Fruit fly (Drosophila melanogaster): ENCODE data around the gene jp.

jp gene

DNA sequence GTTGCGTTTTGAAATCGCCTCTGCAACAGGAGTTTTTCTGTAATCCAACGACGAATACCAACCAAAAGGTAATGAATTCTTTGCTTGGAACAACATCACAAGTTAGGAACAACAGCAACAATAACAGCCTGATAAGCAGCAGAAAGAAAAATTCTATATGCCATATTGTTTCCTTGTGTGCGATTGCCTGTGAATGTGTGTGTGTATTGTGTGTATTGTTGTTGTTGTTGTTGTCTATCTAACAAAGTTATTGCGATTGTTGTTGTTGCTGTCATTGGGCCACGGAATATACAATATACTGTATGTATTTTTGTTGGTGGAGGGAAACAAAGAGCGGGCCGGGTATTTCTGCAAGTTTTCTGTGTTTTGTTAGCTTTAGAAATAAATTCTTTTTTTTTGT, 2.6 kb upstream of the jp start:
- TF ChIP-seq CG9948 (tag; optimal IDR thresholded peaks at IDR 0.05) (no peak), CG14655 (GFP tag; optimal IDR thresholded peaks at IDR 0.05) (no peak), fd96Ca (GFP tag; IDR thresholded peaks at IDR 0.05) (no peak), CG8301 (tag; optimal IDR thresholded peaks at IDR 0.05) (no peak), Ets98B (GFP tag; IDR thresholded peaks at IDR 0.05) (no peak), CG10348 (GFP tag; IDR thresholded peaks at IDR 0.05) (no peak), CG32121 (GFP tag; IDR thresholded peaks at IDR 0.05) (no peak), CG12605 (GFP tag; IDR thresholded peaks at IDR 0.05) (no peak), CG8159 (tag; optimal IDR thresholded peaks at IDR 0.05) (no peak), Pif1A (GFP tag; optimal IDR thresholded peaks at IDR 0.05) (no peak), CG15710 (tag; optimal IDR thresholded peaks at IDR 0.05) (no peak), rn (GFP tag; IDR thresholded peaks at IDR 0.05) (no peak), EcR (GFP tag; optimal IDR thresholded peaks at IDR 0.05) (no peak), CG13204 (GFP tag; optimal IDR thresholded peaks at IDR 0.05) (no peak), CG34367 (tag; optimal IDR thresholded peaks at IDR 0.05) (no peak), D1 (tag; optimal IDR thresholded peaks at IDR 0.05) (no peak)

DNA sequence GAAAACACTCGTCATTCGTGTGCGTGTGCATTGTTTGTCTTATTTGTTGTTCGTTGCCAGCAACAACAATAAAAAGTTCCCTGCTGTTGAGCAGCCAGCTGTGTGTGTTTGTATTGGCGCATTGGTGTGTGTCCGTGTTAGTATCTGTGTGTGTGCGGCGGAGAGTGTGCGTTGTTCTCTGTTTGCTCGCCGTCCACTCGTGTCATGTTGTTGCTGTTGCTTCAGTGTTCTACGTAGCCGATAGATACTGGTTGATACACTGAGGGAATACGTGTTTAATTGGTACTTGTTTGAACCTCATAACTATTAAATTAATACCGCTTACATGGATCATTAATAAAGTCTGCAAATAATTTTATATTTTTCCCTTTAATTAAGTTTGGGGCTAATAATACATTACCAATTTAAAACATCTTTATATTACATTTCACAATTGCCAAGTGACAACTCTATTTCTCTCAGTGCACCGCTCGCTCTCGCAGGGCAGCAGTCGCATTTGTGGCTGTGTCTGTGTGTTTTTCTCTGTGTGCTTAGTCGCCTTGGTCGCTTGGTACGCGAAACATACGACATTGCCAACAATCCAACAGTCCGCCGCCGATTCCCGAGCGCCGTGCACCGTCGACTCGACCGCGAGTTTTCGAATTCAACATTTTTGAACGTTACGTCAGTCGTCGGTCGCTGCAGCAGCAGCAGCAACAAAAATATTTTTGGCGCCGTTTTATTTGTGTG, 2.0 kb upstream of the jp start, which contains the start of gene brwl:
TSS of gene brwl (plus strand) at position 531 of the 729 bp plus-strand sequence.
- TF ChIP-seq CG8301 (tag; optimal IDR thresholded peaks at IDR 0.05) (peak; percentile 99), EcR (GFP tag; optimal IDR thresholded peaks at IDR 0.05) (peak; percentile 50), Ets98B (GFP tag; IDR thresholded peaks at IDR 0.05) (peak; percentile 97), Snoo (tag; optimal IDR thresholded peaks at IDR 0.05) (peak; percentile 98), CG15710 (tag; optimal IDR thresholded peaks at IDR 0.05) (peak; percentile 99), Pif1A (GFP tag; optimal IDR thresholded peaks at IDR 0.05) (peak; percentile 98), CG12605 (GFP tag; IDR thresholded peaks at IDR 0.05) (peak; percentile 96), CG17806 (tag; optimal IDR thresholded peaks at IDR 0.05) (peak; percentile 99), Pif1B (GFP tag; optimal IDR thresholded peaks at IDR 0.05) (peak; percentile 97), CG32121 (GFP tag; IDR thresholded peaks at IDR 0.05) (peak; percentile 99), CG8159 (tag; optimal IDR thresholded peaks at IDR 0.05) (peak; percentile 99), CG34367 (tag; optimal IDR thresholded peaks at IDR 0.05) (peak; percentile 98), CG13204 (GFP tag; optimal IDR thresholded peaks at IDR 0.05) (peak; percentile 94), CG10348 (GFP tag; IDR thresholded peaks at IDR 0.05) (peak; percentile 94), rn (GFP tag; IDR thresholded peaks at IDR 0.05) (peak; percentile 97), CG14655 (GFP tag; optimal IDR thresholded peaks at IDR 0.05) (peak; percentile 99), D1 (tag; optimal IDR thresholded peaks at IDR 0.05) (peak; percentile 98), CG9948 (tag; optimal IDR thresholded peaks at IDR 0.05) (peak; percentile 99), gl (tag; optimal IDR thresholded peaks at IDR 0.05) (peak; percentile 94), CG4496 (GFP tag; IDR thresholded peaks at IDR 0.05) (peak; percentile 98), fd96Ca (GFP tag; IDR thresholded peaks at IDR 0.05) (peak; percentile 95)

dm6 chr2L:9567398-9567856, 877 bp upstream of the jp start:
- TF ChIP-seq rn (GFP tag; IDR thresholded peaks at IDR 0.05) (no peak; the same call in 1 of the 2 replicates), CG8301 (tag; optimal IDR thresholded peaks at IDR 0.05) (peak; percentile 57), CG17806 (tag; optimal IDR thresholded peaks at IDR 0.05) (peak; percentile 30), CG32121 (GFP tag; IDR thresholded peaks at IDR 0.05) (peak; percentile 82), CG14655 (GFP tag; optimal IDR thresholded peaks at IDR 0.05) (peak; percentile 71), CG8159 (tag; optimal IDR thresholded peaks at IDR 0.05) (peak; percentile 36), EcR (GFP tag; optimal IDR thresholded peaks at IDR 0.05) (no peak), CG9948 (tag; optimal IDR thresholded peaks at IDR 0.05) (peak; percentile 19), fd96Ca (GFP tag; IDR thresholded peaks at IDR 0.05) (peak; percentile 88), CG4496 (GFP tag; IDR thresholded peaks at IDR 0.05) (peak; percentile 97), Ets98B (GFP tag; IDR thresholded peaks at IDR 0.05) (peak; percentile 92), Pif1B (GFP tag; optimal IDR thresholded peaks at IDR 0.05) (peak; percentile 82), CG13204 (GFP tag; optimal IDR thresholded peaks at IDR 0.05) (peak; percentile 57), CG15710 (tag; optimal IDR thresholded peaks at IDR 0.05) (peak; percentile 35), D1 (tag; optimal IDR thresholded peaks at IDR 0.05) (peak; percentile 36), Pif1A (GFP tag; optimal IDR thresholded peaks at IDR 0.05) (peak; percentile 89), CG10348 (GFP tag; IDR thresholded peaks at IDR 0.05) (no peak), CG34367 (tag; optimal IDR thresholded peaks at IDR 0.05) (peak; percentile 63), gl (tag; optimal IDR thresholded peaks at IDR 0.05) (peak; percentile 58), CG12605 (GFP tag; IDR thresholded peaks at IDR 0.05) (peak; percentile 88), Snoo (tag; optimal IDR thresholded peaks at IDR 0.05) (peak; percentile 90)

- TF ChIP-seq EcR (GFP tag; optimal IDR thresholded peaks at IDR 0.05) (no peak), Ets98B (GFP tag; IDR thresholded peaks at IDR 0.05) (peak; percentile 40; the same call in 1 of the 2 replicates), CG32121 (GFP tag; IDR thresholded peaks at IDR 0.05) (peak; percentile 52), fd96Ca (GFP tag; IDR thresholded peaks at IDR 0.05) (peak; percentile 17; the same call in 1 of the 3 replicates)
Measured at dm6 chr2L:9565387-9565786, 1.2 kb downstream of the jp start, which contains the start of gene CG46468. Gene CG46468 (minus strand): TSS chr2L:9565438.

DNA sequence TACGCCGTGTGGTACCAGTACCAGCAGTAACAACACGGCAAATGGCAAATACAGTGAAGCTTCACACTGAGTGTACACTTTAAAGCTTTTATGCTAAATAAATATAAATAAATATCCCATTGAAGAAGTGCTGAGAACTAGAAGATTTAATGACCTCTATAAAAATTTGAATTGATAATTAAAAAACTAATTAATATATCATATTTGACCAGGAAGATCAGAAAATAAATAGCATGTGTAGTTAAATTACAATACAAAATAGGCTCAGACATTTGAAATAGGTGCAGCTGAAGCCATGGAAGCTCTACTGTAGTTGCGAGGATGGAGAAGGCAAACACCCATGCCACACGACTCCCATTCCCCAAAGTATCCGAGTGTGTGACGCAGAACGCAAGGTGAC, 2.0 kb downstream of the jp start:
- TF ChIP-seq Pif1B (GFP tag; optimal IDR thresholded peaks at IDR 0.05) = no peak
- TF ChIP-seq CG14655 (GFP tag; optimal IDR thresholded peaks at IDR 0.05) = peak; percentile 85
- TF ChIP-seq CG4496 (GFP tag; IDR thresholded peaks at IDR 0.05) = peak; percentile 60; the same call in 2 of the 3 replicates
- TF ChIP-seq CG17806 (tag; optimal IDR thresholded peaks at IDR 0.05) = no peak
- peak; percentile 76 for TF ChIP-seq CG8301 (tag; optimal IDR thresholded peaks at IDR 0.05)
- TF ChIP-seq CG8159 (tag; optimal IDR thresholded peaks at IDR 0.05) = peak; percentile 41
- TF ChIP-seq CG12605 (GFP tag; IDR thresholded peaks at IDR 0.05) = no peak
- peak; percentile 40 for TF ChIP-seq Pif1A (GFP tag; optimal IDR thresholded peaks at IDR 0.05)
- TF ChIP-seq CG9948 (tag; optimal IDR thresholded peaks at IDR 0.05) = peak; percentile 48
- TF ChIP-seq CG32121 (GFP tag; IDR thresholded peaks at IDR 0.05) = peak; percentile 70
- TF ChIP-seq Snoo (tag; optimal IDR thresholded peaks at IDR 0.05) = no peak
- TF ChIP-seq CG10348 (GFP tag; IDR thresholded peaks at IDR 0.05) = peak; percentile 30; the same call in 1 of the 2 replicates
- no peak for TF ChIP-seq EcR (GFP tag; optimal IDR thresholded peaks at IDR 0.05)
- TF ChIP-seq gl (tag; optimal IDR thresholded peaks at IDR 0.05) = no peak
- peak; percentile 44 for TF ChIP-seq CG15710 (tag; optimal IDR thresholded peaks at IDR 0.05)
- TF ChIP-seq fd96Ca (GFP tag; IDR thresholded peaks at IDR 0.05) = peak; percentile 53; the same call in 1 of the 3 replicates
- peak; percentile 55 for TF ChIP-seq Ets98B (GFP tag; IDR thresholded peaks at IDR 0.05)

All from whole organism, pupa.